Fruit fly (Drosophila melanogaster): ENCODE measurements around the gene TBC1D23.

Gene TBC1D23

DNA sequence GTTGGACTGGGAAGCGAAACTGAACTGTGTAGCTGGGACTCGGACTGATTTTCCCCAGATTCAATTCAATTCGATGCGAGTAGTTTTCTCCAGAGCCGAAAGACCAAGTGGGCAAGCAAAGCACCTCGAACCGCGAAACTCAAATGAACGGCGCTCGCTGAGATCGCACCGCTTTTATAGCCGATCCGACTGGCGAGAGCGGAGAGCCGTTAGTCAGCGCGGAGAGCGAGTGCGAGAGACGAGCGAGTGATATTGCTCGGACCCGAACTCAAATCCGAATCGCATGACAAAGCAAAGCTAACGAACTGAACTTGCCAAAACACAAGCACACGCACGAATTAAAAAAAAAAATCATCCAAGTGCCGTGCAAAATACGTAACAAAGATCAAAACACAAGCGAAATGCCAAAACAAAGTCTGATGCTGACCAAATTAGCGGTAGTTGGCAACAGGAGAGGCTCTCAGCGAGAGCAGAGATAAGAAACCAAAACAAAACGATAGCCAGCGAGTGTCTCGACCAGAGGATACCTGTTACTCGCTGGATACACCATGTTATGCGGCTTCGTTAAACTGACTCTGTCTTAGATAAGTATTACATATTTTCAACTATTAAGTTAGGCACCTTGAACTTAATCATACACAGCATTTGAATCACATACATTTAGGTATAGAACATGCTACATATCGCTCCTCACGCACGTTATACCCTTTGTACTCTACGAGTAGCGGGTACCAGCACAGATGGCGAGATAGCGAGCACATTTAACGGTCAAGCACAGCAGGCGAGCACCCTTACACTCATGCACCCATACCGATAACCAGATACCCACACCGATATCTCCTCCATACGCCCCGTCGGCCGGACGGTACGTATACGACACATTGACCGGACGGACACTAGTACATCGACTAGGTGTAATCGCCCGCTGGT lies 10.0 kb upstream of the TBC1D23 start:
- no peak for TF ChIP-seq CTCF (optimal IDR thresholded peaks at IDR 0.05)
- TF ChIP-seq CG8478 (optimal IDR thresholded peaks at IDR 0.05), result no peak

dm6 chr2L:1120206-1120902 lies 8.8 kb upstream of the TBC1D23 start:
- TF ChIP-seq CG8478 (optimal IDR thresholded peaks at IDR 0.05), result no peak
- TF ChIP-seq CTCF (optimal IDR thresholded peaks at IDR 0.05), result no peak

DNA sequence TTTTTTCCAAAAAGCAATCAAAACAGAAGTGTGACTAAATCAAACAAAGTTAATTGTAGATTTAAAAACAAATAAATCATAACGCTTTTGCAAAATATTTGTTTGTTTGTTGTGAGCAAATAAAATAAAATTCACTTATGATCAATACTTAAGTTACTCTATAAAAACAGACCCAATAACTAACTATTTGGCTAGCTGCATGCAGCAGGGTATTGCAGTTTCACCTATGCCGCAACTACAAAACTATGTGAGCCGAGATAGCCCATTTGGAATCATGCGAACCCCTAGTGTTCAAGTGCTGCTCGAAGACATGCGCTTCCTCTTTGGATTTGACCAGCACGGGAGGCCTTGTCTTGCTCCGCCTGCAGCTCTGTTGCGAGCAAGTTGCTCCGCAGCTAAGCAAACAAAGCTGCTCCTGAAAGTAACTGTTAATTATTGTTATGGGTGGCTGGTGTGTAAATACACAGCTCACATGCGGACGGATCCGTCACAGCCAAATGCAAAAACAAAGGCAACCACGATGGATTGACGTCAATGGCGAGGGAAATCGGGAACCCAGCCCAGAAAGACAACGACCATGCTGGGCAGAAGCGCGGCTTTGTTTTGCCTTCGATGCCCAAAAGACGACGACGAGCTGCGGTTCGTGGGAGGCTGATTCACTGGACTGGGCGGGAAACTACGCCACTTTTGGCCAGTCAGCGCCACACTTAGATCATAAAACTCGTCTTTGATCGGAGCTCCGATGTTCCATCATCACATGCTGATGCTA lies 7.0 kb upstream of the TBC1D23 start:
- TF ChIP-seq CG8478 (optimal IDR thresholded peaks at IDR 0.05), result no peak
- TF ChIP-seq CTCF (optimal IDR thresholded peaks at IDR 0.05), result no peak

- TF ChIP-seq CTCF (optimal IDR thresholded peaks at IDR 0.05) (no peak), CG8478 (optimal IDR thresholded peaks at IDR 0.05) (no peak)
These were observed 6.5 kb upstream of the TBC1D23 start for dm6 chr2L:1122711-1122960.

- TF ChIP-seq CG8478 (optimal IDR thresholded peaks at IDR 0.05), result no peak
- no peak for TF ChIP-seq CTCF (optimal IDR thresholded peaks at IDR 0.05)
These were observed 5.9 kb upstream of the TBC1D23 start for dm6 chr2L:1123078-1123818.

DNA sequence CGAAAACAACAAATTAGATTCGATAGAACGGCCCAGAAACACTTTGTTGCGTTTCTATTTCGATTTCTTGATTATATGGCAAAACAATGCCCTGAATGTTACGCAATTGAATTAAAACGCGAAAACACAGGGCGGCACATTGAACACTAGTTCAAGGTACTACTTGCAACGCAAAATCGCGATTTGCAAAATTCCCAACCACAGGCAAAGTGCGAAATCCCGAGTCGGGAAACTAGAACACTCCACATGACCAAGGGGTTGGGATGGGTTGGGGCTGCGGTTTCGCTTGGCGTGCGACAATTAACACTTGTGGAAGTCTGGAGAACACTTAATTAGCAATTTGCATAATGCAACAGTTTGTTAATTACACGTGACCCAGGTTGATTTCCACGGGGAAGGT lies 4.9 kb upstream of the TBC1D23 start:
- TF ChIP-seq CTCF (optimal IDR thresholded peaks at IDR 0.05), result no peak
- TF ChIP-seq CG8478 (optimal IDR thresholded peaks at IDR 0.05), result no peak

dm6 chr2L:1125437-1125836 lies 3.7 kb upstream of the TBC1D23 start:
- TF ChIP-seq CG8478 (optimal IDR thresholded peaks at IDR 0.05) (no peak), CTCF (optimal IDR thresholded peaks at IDR 0.05) (no peak)

DNA sequence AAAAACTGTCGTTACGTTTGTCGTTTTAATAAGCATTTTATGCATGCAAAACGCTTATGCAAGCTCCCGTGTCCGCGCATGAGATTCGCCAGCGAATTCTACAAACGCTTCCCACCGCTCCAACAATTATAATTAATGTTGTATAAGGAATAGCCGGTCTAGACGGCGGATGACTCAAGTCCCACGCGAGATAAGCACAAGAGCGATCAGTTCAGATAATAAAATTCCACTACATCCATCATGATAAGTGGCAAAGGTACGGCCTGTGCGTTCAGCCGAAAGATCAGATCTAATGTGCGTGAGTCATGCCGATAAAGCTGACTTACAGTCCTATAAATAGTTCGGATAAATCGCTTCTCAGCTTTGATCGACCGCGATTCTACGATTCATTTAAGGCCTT lies 2.6 kb upstream of the TBC1D23 start:
- TF ChIP-seq CTCF (optimal IDR thresholded peaks at IDR 0.05) (no peak), CG8478 (optimal IDR thresholded peaks at IDR 0.05) (no peak)

DNA sequence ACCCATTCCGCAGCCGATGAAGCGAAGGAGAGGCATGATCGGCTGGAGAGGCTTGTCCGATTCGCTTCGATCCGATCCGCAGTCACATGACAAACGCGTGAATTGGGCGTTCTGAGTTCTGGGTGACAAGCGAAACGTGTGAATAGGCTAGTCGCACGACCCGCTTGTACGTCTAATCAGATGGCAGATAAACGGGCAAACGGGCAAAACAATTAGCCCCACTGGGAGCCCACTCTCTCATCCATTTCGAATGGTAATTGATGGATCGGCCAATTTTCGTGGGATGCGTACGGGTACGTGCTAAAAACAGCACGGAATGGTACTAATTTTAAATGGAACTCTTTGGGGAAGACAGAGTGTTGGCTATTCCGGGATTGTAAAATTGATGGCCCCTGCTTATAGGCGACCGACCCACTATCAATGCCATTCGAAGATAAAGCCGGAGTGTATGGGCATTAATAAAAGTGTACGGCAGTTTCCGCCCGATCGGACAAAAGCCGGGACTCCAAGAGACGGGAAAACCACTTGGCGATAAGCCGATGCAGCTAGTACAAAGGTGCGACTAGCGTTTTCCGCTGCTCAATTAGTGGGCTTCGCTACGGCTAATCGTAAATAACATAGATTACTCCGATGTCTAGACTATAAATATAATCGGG lies 1.6 kb upstream of the TBC1D23 start:
- TF ChIP-seq CTCF (optimal IDR thresholded peaks at IDR 0.05) (no peak), CG8478 (optimal IDR thresholded peaks at IDR 0.05) (no peak)

- no peak for TF ChIP-seq CTCF (optimal IDR thresholded peaks at IDR 0.05)
These were observed 678 bp upstream of the TBC1D23 start for dm6 chr2L:1128344-1128931.

- no peak for TF ChIP-seq CG8478 (optimal IDR thresholded peaks at IDR 0.05)
- no peak for TF ChIP-seq CTCF (optimal IDR thresholded peaks at IDR 0.05)
These were observed 5.1 kb downstream of the TBC1D23 start, which contains the start of the genes Iris and CG4577 for dm6 chr2L:1134011-1134743. TSS of gene Iris (minus strand) at chr2L:1134098. TSS of gene CG4577 (plus strand) at chr2L:1134693.

DNA sequence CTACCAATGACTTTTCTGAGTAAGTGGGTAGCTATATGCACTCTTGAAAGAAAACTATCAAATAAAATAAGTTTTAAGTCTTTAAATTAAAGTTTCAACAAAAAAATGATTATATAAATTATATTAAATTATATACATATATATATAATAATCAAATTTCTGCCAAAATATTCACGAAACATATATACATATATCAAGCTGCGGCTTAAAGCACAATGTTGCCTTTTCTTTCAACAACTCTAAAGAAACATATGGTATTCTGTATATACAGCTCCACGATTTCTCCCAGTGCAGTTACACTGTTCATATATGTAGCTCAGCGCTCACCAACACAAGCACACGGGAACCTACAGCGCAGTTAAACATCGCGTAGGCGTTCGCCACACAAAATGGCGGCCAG lies 6.4 kb downstream of the TBC1D23 start:
- TF ChIP-seq CG8478 (optimal IDR thresholded peaks at IDR 0.05) (no peak), CTCF (optimal IDR thresholded peaks at IDR 0.05) (no peak)

- TF ChIP-seq CTCF (optimal IDR thresholded peaks at IDR 0.05) (no peak), CG8478 (optimal IDR thresholded peaks at IDR 0.05) (no peak)
These were observed 7.9 kb downstream of the TBC1D23 start for dm6 chr2L:1136993-1137392.

Data from S2 (cell line).